Worm (Caenorhabditis elegans) whole organism, midembryonic: ENCODE results near the gene idpa-2.

Source experiments
- cog-1 ChIP-seq: sonication (generic microtip); optimal IDR thresholded peaks from 2 replicates; lab custom pipeline; 2016; ENCODE audit warnings: missing genetic modification characterization, missing compliant biosample characterization
- flt-1 ChIP-seq: fragments of 200-800 bp; sonication (Bioruptor generic); IDR thresholded peaks from 2 replicates; pipeline ENCODE4 v1.3.6; 2022; ENCODE audit warnings: missing genetic modification characterization, missing compliant biosample characterization
- ztf-29 ChIP-seq: fragments of 200-800 bp; sonication (Bioruptor generic); IDR thresholded peaks from 2 replicates; pipeline ENCODE4 v1.3.6; 2022; ENCODE audit warnings: missing genetic modification reagents, missing genetic modification characterization, missing compliant biosample characterization

- no peak for TF ChIP-seq flt-1 (GFP tag; lab: Robert Waterston, UW)
- no peak for TF ChIP-seq cog-1 (tag; lab: Kevin White, UChicago)
- no peak for TF ChIP-seq ztf-29
These were observed 28.2 kb downstream of the idpa-2 start for ce11 chrII:8764332-8764731.
